Worm (Caenorhabditis elegans): ENCODE measurements around the gene Y71H2B.8.

Y71H2B.8 gene

DNA sequence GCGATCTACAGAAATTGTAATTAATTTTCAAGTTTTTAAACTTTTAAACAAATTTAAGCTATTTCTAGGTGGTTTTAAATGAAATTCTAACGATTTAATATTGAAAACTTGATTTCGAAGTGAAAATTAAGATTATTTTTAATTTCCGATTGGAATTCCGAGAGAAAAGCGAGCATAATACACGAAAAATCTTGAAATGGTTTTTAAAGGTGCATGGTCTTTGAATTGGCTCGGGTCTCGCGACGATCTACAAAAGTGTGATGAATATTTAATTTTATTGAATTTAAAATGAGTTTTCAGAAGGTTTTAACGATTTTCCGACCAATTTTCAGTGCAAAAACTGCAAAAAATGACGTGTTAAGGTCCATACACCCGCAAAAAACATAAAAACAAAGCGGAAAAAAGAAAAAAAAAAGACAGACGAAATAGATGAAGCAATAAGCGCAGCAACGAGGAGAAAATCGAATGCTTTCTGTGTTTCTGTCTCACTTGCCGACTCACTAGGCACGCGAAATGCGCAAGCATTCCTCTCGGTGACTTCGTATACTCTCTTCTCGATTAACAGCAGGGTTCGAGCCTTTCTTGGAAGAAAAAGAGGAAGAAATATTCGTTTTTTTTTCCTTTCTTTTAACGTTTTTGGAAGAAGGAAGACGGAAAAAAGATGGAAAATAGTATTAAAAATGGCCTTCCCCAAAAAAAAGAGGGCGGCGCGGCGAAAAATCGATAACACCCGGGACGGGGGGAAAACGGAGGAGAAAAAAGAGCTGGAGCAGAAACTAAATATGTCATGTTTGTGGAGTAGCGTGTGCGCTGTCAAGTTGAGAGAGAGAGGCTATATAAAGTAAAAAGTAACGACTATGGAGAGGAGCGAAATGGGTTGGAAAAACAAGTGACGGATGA lies 2.5 kb upstream of the Y71H2B.8 start (continued):
- TF ChIP-seq mdl-1 (tag; optimal IDR thresholded peaks at IDR 0.05) (peak in 1 of 2 experiments; percentile 5), ZK546.5 (tag; optimal IDR thresholded peaks at IDR 0.05) (no peak), F13H6.1 (tag; optimal IDR thresholded peaks at IDR 0.05) (peak; percentile 3), ztf-11 (tag; optimal IDR thresholded peaks at IDR 0.05) (no peak)

- TF ChIP-seq ztf-11 (tag; optimal IDR thresholded peaks at IDR 0.05): no peak
- TF ChIP-seq elt-1 (tag; optimal IDR thresholded peaks at IDR 0.05): no peak
- no peak for TF ChIP-seq ama-1 (optimal IDR thresholded peaks at IDR 0.05)
- no peak for TF ChIP-seq nhr-12 (tag; optimal IDR thresholded peaks at IDR 0.05)
- TF ChIP-seq nhr-237 (tag; optimal IDR thresholded peaks at IDR 0.05): no peak
- no peak for TF ChIP-seq mab-5 (tag; optimal IDR thresholded peaks at IDR 0.05)
- TF ChIP-seq ztf-4 (tag; optimal IDR thresholded peaks at IDR 0.05): no peak
- no peak for TF ChIP-seq zag-1 (tag; optimal IDR thresholded peaks at IDR 0.05)
- no peak for TF ChIP-seq unc-62 (GFP tag; optimal IDR thresholded peaks at IDR 0.05)
- no peak for TF ChIP-seq blmp-1 (tag; optimal IDR thresholded peaks at IDR 0.05; ENCODE audit: insufficient read depth)
- no peak for TF ChIP-seq fos-1 (tag; optimal IDR thresholded peaks at IDR 0.05)
- TF ChIP-seq egl-27 (tag; optimal IDR thresholded peaks at IDR 0.05): no peak
- no peak for TF ChIP-seq alr-1 (tag; optimal IDR thresholded peaks at IDR 0.05)
- TF ChIP-seq Y55F3AM.14 (GFP tag; optimal IDR thresholded peaks at IDR 0.05): no peak
- no peak for TF ChIP-seq sma-9 (GFP tag; optimal IDR thresholded peaks at IDR 0.05)
- TF ChIP-seq sma-9 (tag; optimal IDR thresholded peaks at IDR 0.05): no peak
- no peak for TF ChIP-seq ZK546.5 (tag; optimal IDR thresholded peaks at IDR 0.05)
- no peak for TF ChIP-seq lin-39 (tag; optimal IDR thresholded peaks at IDR 0.05)
Measured at ce11 chrIII:2577982-2578381, 1.1 kb upstream of the Y71H2B.8 start.

ce11 chrIII:2578563-2578962 lies 530 bp upstream of the Y71H2B.8 start:
- TF ChIP-seq dmd-4 (tag; optimal IDR thresholded peaks at IDR 0.05) (no peak), nhr-237 (tag; optimal IDR thresholded peaks at IDR 0.05) (no peak), sem-4 (tag; optimal IDR thresholded peaks at IDR 0.05) (no peak), sma-9 (GFP tag; optimal IDR thresholded peaks at IDR 0.05) (peak; percentile 76), sma-9 (tag; optimal IDR thresholded peaks at IDR 0.05) (no peak), fos-1 (tag; optimal IDR thresholded peaks at IDR 0.05) (peak; percentile 52), unc-62 (GFP tag; optimal IDR thresholded peaks at IDR 0.05) (no peak), ceh-16 (tag; optimal IDR thresholded peaks at IDR 0.05) (no peak), lin-13 (GFP tag; optimal IDR thresholded peaks at IDR 0.05) (peak; percentile 59), nhr-77 (tag; optimal IDR thresholded peaks at IDR 0.05) (no peak), skn-1 (tag; optimal IDR thresholded peaks at IDR 0.05) (no peak), nhr-21 (tag; optimal IDR thresholded peaks at IDR 0.05) (peak; percentile 5), mbf-1 (tag; optimal IDR thresholded peaks at IDR 0.05) (no peak), alr-1 (tag; optimal IDR thresholded peaks at IDR 0.05) (no peak), nhr-12 (tag; optimal IDR thresholded peaks at IDR 0.05) (no peak), elt-3 (tag; optimal IDR thresholded peaks at IDR 0.05) (no peak), R02D3.7 (tag; optimal IDR thresholded peaks at IDR 0.05) (no peak), nhr-23 (tag; optimal IDR thresholded peaks at IDR 0.05) (no peak), nhr-129 (tag; optimal IDR thresholded peaks at IDR 0.05) (peak; percentile 39), mdl-1 (tag; optimal IDR thresholded peaks at IDR 0.05) (peak; percentile 17 to 29), F13H6.1 (tag; optimal IDR thresholded peaks at IDR 0.05) (peak; percentile 49), ama-1 (optimal IDR thresholded peaks at IDR 0.05) (no peak), C34F6.9 (tag; optimal IDR thresholded peaks at IDR 0.05) (peak; percentile 90), mab-5 (tag; optimal IDR thresholded peaks at IDR 0.05) (peak; percentile 21), aly-2 (tag; optimal IDR thresholded peaks at IDR 0.05) (no peak), ztf-11 (tag; optimal IDR thresholded peaks at IDR 0.05) (no peak), nhr-25 (tag; optimal IDR thresholded peaks at IDR 0.05) (peak; percentile 28), crh-2 (tag; optimal IDR thresholded peaks at IDR 0.05) (peak; percentile 68), ztf-1 (GFP tag; conservative IDR thresholded peaks at IDR 0.05) (no peak), lsy-2 (tag; optimal IDR thresholded peaks at IDR 0.05) (peak in 1 of 2 experiments; percentile 78), blmp-1 (tag; optimal IDR thresholded peaks at IDR 0.05; ENCODE audit: insufficient read depth) (peak; percentile 71), unc-55 (GFP tag; optimal IDR thresholded peaks at IDR 0.05) (peak; percentile 84), gmeb-1 (tag; optimal IDR thresholded peaks at IDR 0.05) (peak; percentile 53), ceh-82 (tag; optimal IDR thresholded peaks at IDR 0.05) (no peak), lin-11 (tag; optimal IDR thresholded peaks at IDR 0.05) (no peak), nhr-10 (tag; optimal IDR thresholded peaks at IDR 0.05) (no peak), elt-1 (tag; optimal IDR thresholded peaks at IDR 0.05) (no peak), lin-39 (tag; optimal IDR thresholded peaks at IDR 0.05) (no peak), sma-3 (GFP tag; optimal IDR thresholded peaks at IDR 0.05) (peak; percentile 3), nhr-11 (tag; optimal IDR thresholded peaks at IDR 0.05) (no peak), ztf-4 (tag; optimal IDR thresholded peaks at IDR 0.05) (no peak), ZK546.5 (tag; optimal IDR thresholded peaks at IDR 0.05) (no peak), snpc-4 (tag; optimal IDR thresholded peaks at IDR 0.05) (no peak), unc-39 (tag; optimal IDR thresholded peaks at IDR 0.05) (no peak)
